Worm (Caenorhabditis elegans): Measurements from ENCODE around the gene R07B7.8.

R07B7.8 gene

ce11 chrV:12065369-12065768 is 18.7 kb downstream of the R07B7.8 start, which contains the start of gene pqn-53:
pqn-53 (minus strand) TSS chrV:12065391.
- TF ChIP-seq madf-5 (GFP tag; IDR thresholded peaks at IDR 0.05): no peak
- TF ChIP-seq nhr-111 (GFP tag; optimal IDR thresholded peaks at IDR 0.05): peak; percentile 22
- peak; percentile 26 for TF ChIP-seq nhr-28 (tag; optimal IDR thresholded peaks at IDR 0.05)
- TF ChIP-seq fkh-10 (GFP tag; optimal IDR thresholded peaks at IDR 0.05): no peak
- peak; percentile 30 for TF ChIP-seq nhr-11 (tag; optimal IDR thresholded peaks at IDR 0.05)
- TF ChIP-seq egl-27 (tag; optimal IDR thresholded peaks at IDR 0.05): no peak
- TF ChIP-seq hlh-11 (tag; optimal IDR thresholded peaks at IDR 0.05): peak; percentile 28
- TF ChIP-seq lsy-2 (tag; optimal IDR thresholded peaks at IDR 0.05): peak in 1 of 2 experiments; percentile 13
- peak; percentile 93 for TF ChIP-seq aha-1 (tag)
- peak; percentile 27 for TF ChIP-seq ceh-28 (tag; optimal IDR thresholded peaks at IDR 0.05)
- TF ChIP-seq mes-2 (tag; optimal IDR thresholded peaks at IDR 0.05; ENCODE audit: poor library complexity, severe bottlenecking): peak; percentile 22
- TF ChIP-seq dve-1 (tag; optimal IDR thresholded peaks at IDR 0.05; ENCODE audit: insufficient read depth): peak; percentile 14
- 0 out of 2 replicates have a peak, but pooled peaks have one; percentile 8 for TF ChIP-seq dmd-6 (GFP tag; IDR thresholded peaks at IDR 0.05)
- peak; percentile 26 for TF ChIP-seq mxl-3 (GFP tag; optimal IDR thresholded peaks at IDR 0.05)
- TF ChIP-seq hlh-30 (tag; optimal IDR thresholded peaks at IDR 0.05; ENCODE audit: insufficient read depth): peak; percentile 41
- TF ChIP-seq daf-12 (tag; optimal IDR thresholded peaks at IDR 0.05): no peak
- TF ChIP-seq mdl-1 (tag; optimal IDR thresholded peaks at IDR 0.05): peak in 1 of 2 experiments; percentile 59
- peak; percentile 62 for TF ChIP-seq nhr-6 (tag; optimal IDR thresholded peaks at IDR 0.05)
- no peak for TF ChIP-seq fos-1 (tag; optimal IDR thresholded peaks at IDR 0.05)
- 0 out of 2 replicates have a peak, but pooled peaks have one; percentile 11 for TF ChIP-seq arid-1 (GFP tag; conservative IDR thresholded peaks at IDR 0.05)
- TF ChIP-seq spr-1 (tag; optimal IDR thresholded peaks at IDR 0.05): no peak
- 0 out of 2 replicates have a peak, but pooled peaks have one; percentile 15 for TF ChIP-seq hmg-1.1 (GFP tag; IDR thresholded peaks at IDR 0.05)
- no peak for TF ChIP-seq lin-38 (GFP tag; IDR thresholded peaks at IDR 0.05)

- 0 out of 2 replicates have a peak, but pooled peaks have one; percentile 66 for TF ChIP-seq D1046.2 (GFP tag; IDR thresholded peaks at IDR 0.05)
- TF ChIP-seq aly-2 (tag; optimal IDR thresholded peaks at IDR 0.05): no peak
- peak; percentile 24 for TF ChIP-seq dve-1 (tag; optimal IDR thresholded peaks at IDR 0.05; ENCODE audit: insufficient read depth)
- TF ChIP-seq lin-38 (GFP tag; IDR thresholded peaks at IDR 0.05): peak; percentile 44
- no peak for TF ChIP-seq hlh-11 (tag; optimal IDR thresholded peaks at IDR 0.05)
- TF ChIP-seq lsy-2 (tag; optimal IDR thresholded peaks at IDR 0.05): peak in 1 of 2 experiments; percentile 50
- TF ChIP-seq lin-13 (GFP tag; optimal IDR thresholded peaks at IDR 0.05): peak; percentile 25
- no peak for TF ChIP-seq ceh-32 (tag; optimal IDR thresholded peaks at IDR 0.05; ENCODE audit: poor library complexity)
- TF ChIP-seq nhr-41 (GFP tag; IDR thresholded peaks at IDR 0.05): no peak
- TF ChIP-seq vab-7 (GFP tag; IDR thresholded peaks at IDR 0.05): no peak
- no peak for TF ChIP-seq saeg-2 (GFP tag; IDR thresholded peaks at IDR 0.05)
- TF ChIP-seq pqm-1 (tag; optimal IDR thresholded peaks at IDR 0.05): no peak
- no peak for TF ChIP-seq ces-1 (GFP tag; optimal IDR thresholded peaks at IDR 0.05)
- no peak for TF ChIP-seq nhr-11 (tag; optimal IDR thresholded peaks at IDR 0.05)
- no peak for TF ChIP-seq hmg-1.1 (GFP tag; IDR thresholded peaks at IDR 0.05)
- TF ChIP-seq T26A8.4 (GFP tag; IDR thresholded peaks at IDR 0.05): 0 out of 2 replicates have a peak, but pooled peaks have one; percentile 36
- peak; percentile 71 for TF ChIP-seq ama-1 (optimal IDR thresholded peaks at IDR 0.05)
- no peak for TF ChIP-seq Y5F2A.4 (GFP tag; optimal IDR thresholded peaks at IDR 0.05)
- TF ChIP-seq mes-2 (tag; optimal IDR thresholded peaks at IDR 0.05; ENCODE audit: poor library complexity, severe bottlenecking): peak; percentile 2
- peak; percentile 87 for TF ChIP-seq aha-1 (tag)
- 0 out of 2 replicates have a peak, but pooled peaks have one; percentile 34 for TF ChIP-seq egl-43 (GFP tag; IDR thresholded peaks at IDR 0.05)
- TF ChIP-seq sdz-12 (GFP tag; optimal IDR thresholded peaks at IDR 0.05): no peak
- TF ChIP-seq nhr-6 (tag; optimal IDR thresholded peaks at IDR 0.05): peak; percentile 15
- TF ChIP-seq cey-2 (tag; optimal IDR thresholded peaks at IDR 0.05; ENCODE audit: borderline replicate concordance, insufficient read depth): no peak
- no peak for TF ChIP-seq madf-9 (GFP tag; conservative IDR thresholded peaks at IDR 0.05)
- TF ChIP-seq nhr-76 (tag; optimal IDR thresholded peaks at IDR 0.05): no peak
- no peak for TF ChIP-seq spr-1 (tag; optimal IDR thresholded peaks at IDR 0.05)
- TF ChIP-seq hlh-30 (tag; optimal IDR thresholded peaks at IDR 0.05; ENCODE audit: insufficient read depth): no peak
- no peak for TF ChIP-seq snpc-1.2 (GFP tag; IDR thresholded peaks at IDR 0.05)
- peak; percentile 23; the same call in 1 of the 2 replicates for TF ChIP-seq Y48G9A.11 (GFP tag; IDR thresholded peaks at IDR 0.05)
- no peak for TF ChIP-seq F44E2.7 (GFP tag; IDR thresholded peaks at IDR 0.05)
- 0 out of 2 replicates have a peak, but pooled peaks have one; percentile 43 for TF ChIP-seq zfp-3 (GFP tag; conservative IDR thresholded peaks at IDR 0.05)
- no peak for TF ChIP-seq nhr-10 (tag; optimal IDR thresholded peaks at IDR 0.05)
- no peak for TF ChIP-seq daf-16 (GFP tag; optimal IDR thresholded peaks at IDR 0.05)
- TF ChIP-seq daf-16 (tag; optimal IDR thresholded peaks at IDR 0.05): peak; percentile 27
Measured at ce11 chrV:12063036-12063435, 21.1 kb downstream of the R07B7.8 start, which contains the start of gene clh-6. clh-6 (minus strand) TSS chrV:12063368.
